Fruit fly (Drosophila melanogaster): ENCODE measurements around the gene Phae2.

Gene Phae2

dm6 chr2L:12093652-12094051, 17.3 kb upstream of the Phae2 start:
- no peak for TF ChIP-seq noc (tag; optimal IDR thresholded peaks at IDR 0.05)

dm6 chr2L:12096396-12096813, 14.5 kb upstream of the Phae2 start, which contains the start of the genes CG6712 and Mt2:
Gene CG6712, minus strand, starts transcription at chr2L:12096511.
Gene Mt2, plus strand, starts transcription at chr2L:12096525.
- no peak for TF ChIP-seq noc (tag; optimal IDR thresholded peaks at IDR 0.05)

- no peak for TF ChIP-seq noc (tag; optimal IDR thresholded peaks at IDR 0.05)
Measured at dm6 chr2L:12097698-12098097, 13.2 kb upstream of the Phae2 start, which contains the start of gene Ced-12. Gene Ced-12, plus strand, starts transcription at chr2L:12097838.

dm6 chr2L:12103231-12104210, 7.4 kb upstream of the Phae2 start, which contains the start of the genes Patsas and ThrRS:
Gene Patsas, minus strand, starts transcription at chr2L:12103285.
Gene ThrRS, plus strand, starts transcription at chr2L:12103751.
- peak; percentile 71 for TF ChIP-seq noc (tag; optimal IDR thresholded peaks at IDR 0.05)

- TF ChIP-seq noc (tag; optimal IDR thresholded peaks at IDR 0.05), result no peak
Measured at dm6 chr2L:12107087-12107486, 3.8 kb upstream of the Phae2 start.

dm6 chr2L:12108779-12109564, 1.9 kb upstream of the Phae2 start, which contains the start of the genes Rab6 and Phae1:
Gene Rab6, minus strand, starts transcription at chr2L:12109116.
Gene Phae1, plus strand, starts transcription at chr2L:12109417.
- peak; percentile 13 for TF ChIP-seq noc (tag; optimal IDR thresholded peaks at IDR 0.05)

dm6 chr2L:12112943-12113557, 2.1 kb downstream of the Phae2 start:
- TF ChIP-seq noc (tag; optimal IDR thresholded peaks at IDR 0.05), result no peak

- no peak for TF ChIP-seq noc (tag; optimal IDR thresholded peaks at IDR 0.05)
Measured at dm6 chr2L:12114159-12114558, 3.2 kb downstream of the Phae2 start, which contains the start of gene CG17211. Gene CG17211, plus strand, starts transcription at chr2L:12114360.

dm6 chr2L:12115809-12116208, 4.9 kb downstream of the Phae2 start:
- no peak for TF ChIP-seq noc (tag; optimal IDR thresholded peaks at IDR 0.05)

dm6 chr2L:12120000-12120399, 9.1 kb downstream of the Phae2 start:
- TF ChIP-seq noc (tag; optimal IDR thresholded peaks at IDR 0.05), result no peak

dm6 chr2L:12133275-12134124, 22.6 kb downstream of the Phae2 start, which contains the start of gene rho-6:
Gene rho-6, minus strand, starts transcription at chr2L:12133411.
- no peak for TF ChIP-seq noc (tag; optimal IDR thresholded peaks at IDR 0.05)

- no peak for TF ChIP-seq noc (tag; optimal IDR thresholded peaks at IDR 0.05)
Measured at dm6 chr2L:12134125-12134378, 23.1 kb downstream of the Phae2 start.

- TF ChIP-seq noc (tag; optimal IDR thresholded peaks at IDR 0.05), result no peak
Measured at dm6 chr2L:12137708-12138107, 26.8 kb downstream of the Phae2 start, which contains the start of gene Gr33a. Gene Gr33a, plus strand, starts transcription at chr2L:12138008.

dm6 chr2L:12142439-12142838, 31.5 kb downstream of the Phae2 start, which contains the start of gene CG31760:
Gene CG31760, plus strand, starts transcription at chr2L:12142780.
- TF ChIP-seq noc (tag; optimal IDR thresholded peaks at IDR 0.05), result no peak

dm6 chr2L:12161467-12161866, 50.6 kb downstream of the Phae2 start, which contains the start of gene CG31861:
Gene CG31861, plus strand, starts transcription at chr2L:12161767.
- TF ChIP-seq noc (tag; optimal IDR thresholded peaks at IDR 0.05), result no peak
